Worm (Caenorhabditis elegans): Measurements from ENCODE around the gene spp-24.

spp-24 gene

ce11 chrII:28283-28682, 11.1 kb downstream of the spp-24 start, which contains the start of gene F23F1.4:
Gene F23F1.4, minus strand, starts transcription at chrII:28423.
- no peak for TF ChIP-seq him-1 (tag; optimal IDR thresholded peaks at IDR 0.05)
- TF ChIP-seq W03F9.2 (tag; optimal IDR thresholded peaks at IDR 0.05) = no peak
- TF ChIP-seq dao-5 (tag; optimal IDR thresholded peaks at IDR 0.05) = no peak

DNA sequence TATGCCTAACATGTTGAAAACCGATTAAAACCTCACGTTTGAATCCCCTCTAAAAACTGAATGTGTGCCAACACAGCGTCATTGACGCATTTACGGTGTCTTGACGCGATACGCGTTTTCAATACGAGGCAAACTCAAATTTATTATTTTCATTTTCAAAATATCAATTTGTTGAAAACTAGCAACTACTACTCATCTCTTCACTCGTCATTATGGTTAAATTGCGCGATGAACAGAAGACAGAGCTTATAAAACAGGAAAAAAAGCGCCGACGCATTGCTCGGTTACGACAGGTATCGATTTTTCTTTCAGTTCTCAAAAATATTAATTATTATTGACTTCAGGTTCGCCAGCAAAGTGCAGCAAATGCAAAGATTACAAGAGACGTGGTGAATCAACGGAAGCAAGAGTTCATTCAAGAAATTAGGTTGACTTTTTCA, 14.8 kb downstream of the spp-24 start, which contains the start of gene enee-1:
Gene enee-1, plus strand, starts transcription at position 108 of the 440 bp plus-strand sequence.
- peak; percentile 73 for TF ChIP-seq W03F9.2 (tag; optimal IDR thresholded peaks at IDR 0.05)
- no peak for TF ChIP-seq dao-5 (tag; optimal IDR thresholded peaks at IDR 0.05)
- no peak for TF ChIP-seq him-1 (tag; optimal IDR thresholded peaks at IDR 0.05)

- TF ChIP-seq W03F9.2 (tag; optimal IDR thresholded peaks at IDR 0.05) = no peak
- TF ChIP-seq dao-5 (tag; optimal IDR thresholded peaks at IDR 0.05) = no peak
Measured at ce11 chrII:23739-24138, 15.6 kb downstream of the spp-24 start.

ce11 chrII:23025-23424, 16.3 kb downstream of the spp-24 start, which contains the start of gene sqt-2:
Gene sqt-2, plus strand, starts transcription at chrII:23325.
- no peak for TF ChIP-seq dao-5 (tag; optimal IDR thresholded peaks at IDR 0.05)
- no peak for TF ChIP-seq him-1 (tag; optimal IDR thresholded peaks at IDR 0.05)
- TF ChIP-seq W03F9.2 (tag; optimal IDR thresholded peaks at IDR 0.05) = no peak

- TF ChIP-seq dao-5 (tag; optimal IDR thresholded peaks at IDR 0.05) (no peak), him-1 (tag; optimal IDR thresholded peaks at IDR 0.05) (no peak), W03F9.2 (tag; optimal IDR thresholded peaks at IDR 0.05) (no peak)
Measured at ce11 chrII:21953-22352, 17.4 kb downstream of the spp-24 start.

- TF ChIP-seq W03F9.2 (tag; optimal IDR thresholded peaks at IDR 0.05) (no peak), him-1 (tag; optimal IDR thresholded peaks at IDR 0.05) (no peak), dao-5 (tag; optimal IDR thresholded peaks at IDR 0.05) (no peak)
Measured at ce11 chrII:19238-19637, 20.1 kb downstream of the spp-24 start, which contains the start of gene gmeb-1. Gene gmeb-1, plus strand, starts transcription at chrII:19538.

ce11 chrII:18787-19186, 20.6 kb downstream of the spp-24 start:
- TF ChIP-seq W03F9.2 (tag; optimal IDR thresholded peaks at IDR 0.05) (peak; percentile 53), dao-5 (tag; optimal IDR thresholded peaks at IDR 0.05) (no peak)

DNA sequence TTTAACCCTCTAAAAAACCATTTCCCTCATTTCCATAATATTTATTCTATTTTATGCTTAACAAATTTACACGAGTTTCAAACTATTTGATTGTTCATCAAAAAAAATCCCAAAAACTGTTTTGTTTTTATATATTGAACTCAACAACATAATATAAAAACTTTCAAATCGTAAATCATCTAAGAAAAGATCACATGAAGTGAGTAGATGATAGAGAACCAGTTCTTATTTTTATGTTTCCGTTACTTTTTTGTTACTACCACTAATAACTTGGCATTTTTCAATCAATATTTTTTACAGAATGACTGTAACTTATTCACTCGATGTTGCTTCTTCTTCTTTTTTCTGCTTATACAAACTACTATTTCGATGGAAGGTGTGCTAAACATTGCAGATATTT, 26.7 kb downstream of the spp-24 start, which contains the start of gene best-3:
Gene best-3, plus strand, starts transcription at position 301 of the 400 bp plus-strand sequence.
- TF ChIP-seq W03F9.2 (tag; optimal IDR thresholded peaks at IDR 0.05) (no peak), dao-5 (tag; optimal IDR thresholded peaks at IDR 0.05) (no peak), him-1 (tag; optimal IDR thresholded peaks at IDR 0.05) (no peak)

DNA sequence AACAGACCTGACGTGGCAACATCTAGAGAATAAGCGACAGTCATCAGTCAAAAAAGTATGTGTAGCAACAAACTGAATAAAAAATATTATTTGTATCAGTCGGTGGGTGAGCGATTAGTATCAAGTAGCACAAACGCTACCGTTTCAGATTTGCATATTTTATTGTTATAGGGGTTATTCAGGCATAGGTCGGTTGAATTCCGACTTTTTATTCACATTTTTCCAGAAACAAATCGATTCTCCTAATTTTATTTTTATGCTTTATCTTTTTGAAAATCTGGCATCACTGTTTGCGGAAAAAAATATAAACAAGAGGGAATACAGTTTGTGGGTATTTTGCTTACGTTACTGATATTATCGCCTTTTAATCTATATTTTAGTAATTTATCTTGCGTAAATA, 27.6 kb downstream of the spp-24 start, which contains the start of gene best-4:
Gene best-4, minus strand, starts transcription at position 101 of the 400 bp plus-strand sequence.
- TF ChIP-seq W03F9.2 (tag; optimal IDR thresholded peaks at IDR 0.05) (no peak), him-1 (tag; optimal IDR thresholded peaks at IDR 0.05) (no peak), dao-5 (tag; optimal IDR thresholded peaks at IDR 0.05) (no peak)

- no peak for TF ChIP-seq dao-5 (tag; optimal IDR thresholded peaks at IDR 0.05)
- no peak for TF ChIP-seq W03F9.2 (tag; optimal IDR thresholded peaks at IDR 0.05)
Measured at ce11 chrII:8212-8611, 31.1 kb downstream of the spp-24 start.

ce11 chrII:6349-6748, 33.0 kb downstream of the spp-24 start, which contains the start of gene osta-1:
Gene osta-1, plus strand, starts transcription at chrII:6657.
- TF ChIP-seq dao-5 (tag; optimal IDR thresholded peaks at IDR 0.05) (no peak), him-1 (tag; optimal IDR thresholded peaks at IDR 0.05) (no peak), W03F9.2 (tag; optimal IDR thresholded peaks at IDR 0.05) (no peak)

DNA sequence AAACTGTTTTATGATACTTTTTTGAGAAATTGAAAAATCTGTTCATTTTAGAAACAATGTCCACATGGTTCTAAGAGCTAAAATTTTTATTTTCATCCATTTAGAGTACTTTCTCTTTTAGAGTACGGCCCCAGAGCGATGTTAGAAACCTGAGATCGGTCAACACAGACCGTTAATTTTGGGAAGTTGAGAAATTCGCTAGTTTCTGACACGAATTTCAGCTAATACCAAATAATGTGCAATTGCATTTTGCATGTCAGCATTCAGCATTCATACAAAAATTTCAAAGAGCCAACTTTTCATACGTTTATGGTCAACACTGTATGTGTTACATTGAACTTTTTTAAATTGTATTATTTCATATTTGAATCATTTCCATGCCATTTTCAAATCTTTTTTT, 34.5 kb downstream of the spp-24 start:
- TF ChIP-seq dao-5 (tag; optimal IDR thresholded peaks at IDR 0.05) (no peak), W03F9.2 (tag; optimal IDR thresholded peaks at IDR 0.05) (no peak), him-1 (tag; optimal IDR thresholded peaks at IDR 0.05) (no peak)

DNA sequence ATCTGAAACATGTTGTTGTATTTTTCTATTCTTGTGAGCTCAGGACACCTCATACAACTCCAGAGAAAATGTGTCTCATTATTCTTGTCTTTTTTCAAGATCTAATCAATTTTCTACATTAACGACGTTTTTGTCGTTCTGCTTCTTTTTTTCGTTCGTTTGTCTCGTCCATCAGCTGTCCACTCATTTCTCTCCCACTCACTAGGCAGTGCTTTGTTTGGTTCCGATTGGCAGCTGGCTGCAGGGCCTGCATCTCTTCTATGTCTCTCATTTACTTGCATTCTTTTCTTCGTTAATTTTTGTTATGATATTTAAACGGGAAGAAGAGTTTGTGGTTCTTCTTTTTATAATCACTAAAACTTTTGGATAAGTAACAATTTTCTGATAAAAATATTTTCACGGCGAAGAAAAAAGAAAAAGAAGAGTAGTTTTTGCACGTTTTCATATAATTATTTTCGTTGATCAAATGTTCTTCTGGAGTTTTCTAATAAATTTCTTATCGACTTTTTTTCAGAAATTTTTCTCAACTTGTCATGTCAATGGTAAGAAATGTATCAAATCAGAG, 37.9 kb downstream of the spp-24 start, which contains the start of gene 2L52.1:
Gene 2L52.1, plus strand, starts transcription at position 515 of the 565 bp plus-strand sequence.
- no peak for TF ChIP-seq W03F9.2 (tag; optimal IDR thresholded peaks at IDR 0.05)
- TF ChIP-seq him-1 (tag; optimal IDR thresholded peaks at IDR 0.05) = no peak
- no peak for TF ChIP-seq dao-5 (tag; optimal IDR thresholded peaks at IDR 0.05)

DNA sequence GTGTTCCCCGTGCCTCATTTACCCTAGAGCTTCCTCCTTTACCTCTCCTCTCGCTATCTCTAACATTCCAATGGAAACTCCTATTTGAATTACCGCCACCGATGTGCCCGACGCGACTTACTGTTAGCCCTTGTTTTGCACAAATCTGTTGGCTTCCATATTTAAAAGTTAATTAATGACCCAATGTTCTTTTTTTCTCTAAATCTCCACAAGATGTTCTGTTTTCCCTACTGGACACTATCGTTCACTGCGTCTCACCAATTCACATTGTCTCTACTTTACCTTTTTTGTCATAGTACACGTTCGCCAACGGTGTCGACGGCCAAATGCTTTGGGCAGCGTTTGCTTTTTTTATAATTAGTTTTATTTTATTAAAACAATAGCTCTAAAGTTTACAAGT, 38.8 kb downstream of the spp-24 start:
- TF ChIP-seq dao-5 (tag; optimal IDR thresholded peaks at IDR 0.05) (no peak), him-1 (tag; optimal IDR thresholded peaks at IDR 0.05) (no peak), W03F9.2 (tag; optimal IDR thresholded peaks at IDR 0.05) (no peak)
